Fruit fly (Drosophila melanogaster): ENCODE results near the gene MKP-4.

DNA sequence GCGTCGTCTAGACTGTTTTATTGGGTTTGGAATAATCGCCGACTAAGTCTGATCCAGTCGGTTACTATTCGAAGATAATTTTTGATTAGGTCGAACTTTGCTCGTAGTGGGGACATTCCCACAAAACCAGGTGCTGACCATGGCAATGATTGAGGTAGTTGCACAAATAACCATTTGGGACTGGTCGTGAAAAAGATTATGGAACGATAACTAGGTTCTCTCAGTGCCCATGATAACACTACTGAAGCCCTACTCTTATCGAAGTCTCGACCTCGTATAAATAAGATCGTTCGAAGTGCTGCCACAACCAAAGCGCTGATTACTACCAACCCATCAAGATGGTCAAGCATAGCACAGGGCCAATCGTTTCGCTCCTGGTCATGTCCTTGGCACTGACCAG is 30.6 kb upstream of the MKP-4 start, which contains the start of gene CG14205:
- TF ChIP-seq pan (optimal IDR thresholded peaks at IDR 0.05): no peak
- no peak for TF ChIP-seq lola (GFP tag; optimal IDR thresholded peaks at IDR 0.05)
- TF ChIP-seq Dfd (GFP tag; optimal IDR thresholded peaks at IDR 0.05): no peak
- TF ChIP-seq usp (GFP tag; optimal IDR thresholded peaks at IDR 0.05): no peak
- no peak for TF ChIP-seq Myc (optimal IDR thresholded peaks at IDR 0.05)
- no peak for TF ChIP-seq Hr78 (GFP tag; optimal IDR thresholded peaks at IDR 0.05)
- no peak for TF ChIP-seq psq (GFP tag; optimal IDR thresholded peaks at IDR 0.05)
- TF ChIP-seq Mio (GFP tag; optimal IDR thresholded peaks at IDR 0.05): no peak
- TF ChIP-seq OdsH (GFP tag; optimal IDR thresholded peaks at IDR 0.05): no peak
- TF ChIP-seq foxo (GFP tag; optimal IDR thresholded peaks at IDR 0.05): no peak
- TF ChIP-seq N (GFP tag; optimal IDR thresholded peaks at IDR 0.05): no peak
- TF ChIP-seq fru (GFP tag; optimal IDR thresholded peaks at IDR 0.05): no peak
- TF ChIP-seq jim (GFP tag; optimal IDR thresholded peaks at IDR 0.05): no peak

Measured in whole organism, wandering third instar larva.